Worm (Caenorhabditis elegans): ENCODE data around the gene srab-3.

DNA sequence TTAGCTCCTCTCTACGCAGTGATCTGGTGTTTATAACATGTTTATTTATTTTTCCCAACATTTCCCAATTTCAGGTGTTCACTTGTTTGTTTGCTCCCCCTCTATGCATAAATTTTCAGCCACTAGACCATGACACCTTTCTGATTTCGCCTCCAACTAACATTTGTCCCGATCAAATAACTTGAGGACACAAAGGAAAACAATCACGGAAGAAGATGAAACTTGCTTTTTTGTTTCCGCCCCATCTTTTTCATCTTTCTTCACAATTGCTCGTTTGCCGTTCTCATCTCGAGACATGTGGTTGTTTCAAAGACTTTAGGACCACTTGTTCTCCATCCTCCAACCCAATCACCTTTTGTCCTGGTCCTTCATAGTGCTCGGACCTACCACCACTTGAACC lies 19.1 kb upstream of the srab-3 start, which contains the start of gene F14F9.5:
- TF ChIP-seq nhr-25 (tag; optimal IDR thresholded peaks at IDR 0.05) (no peak), mab-5 (tag; optimal IDR thresholded peaks at IDR 0.05) (no peak), sma-9 (GFP tag; optimal IDR thresholded peaks at IDR 0.05) (no peak), sma-9 (tag; optimal IDR thresholded peaks at IDR 0.05) (no peak)
